Worm (Caenorhabditis elegans): ENCODE data around the gene slc-17.2.

DNA sequence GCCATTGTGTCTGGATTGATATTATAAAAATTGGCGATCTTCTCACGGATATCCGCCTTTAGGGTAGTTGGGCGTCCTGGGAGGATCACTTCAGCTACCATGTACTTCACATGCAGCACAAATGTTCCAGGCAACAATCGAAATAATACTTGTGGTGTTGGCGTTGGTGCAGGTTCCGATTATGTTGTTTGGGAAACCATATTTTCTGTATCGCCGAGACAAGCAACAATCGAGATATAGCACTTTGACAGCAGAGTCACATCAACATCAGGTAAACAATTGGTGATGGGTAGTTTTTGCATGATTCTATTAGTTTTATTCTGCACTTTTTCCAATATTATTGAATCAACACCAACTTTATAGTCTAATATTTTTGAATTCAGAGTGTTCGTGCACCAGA lies 23.4 kb upstream of the slc-17.2 start, which contains the start of gene T26G10.3:
- TF ChIP-seq nhr-237 (tag; optimal IDR thresholded peaks at IDR 0.05) (no peak), sptf-1 (tag; optimal IDR thresholded peaks at IDR 0.05) (no peak)
